Worm (Caenorhabditis elegans): ENCODE measurements around the gene cmk-1.

DNA sequence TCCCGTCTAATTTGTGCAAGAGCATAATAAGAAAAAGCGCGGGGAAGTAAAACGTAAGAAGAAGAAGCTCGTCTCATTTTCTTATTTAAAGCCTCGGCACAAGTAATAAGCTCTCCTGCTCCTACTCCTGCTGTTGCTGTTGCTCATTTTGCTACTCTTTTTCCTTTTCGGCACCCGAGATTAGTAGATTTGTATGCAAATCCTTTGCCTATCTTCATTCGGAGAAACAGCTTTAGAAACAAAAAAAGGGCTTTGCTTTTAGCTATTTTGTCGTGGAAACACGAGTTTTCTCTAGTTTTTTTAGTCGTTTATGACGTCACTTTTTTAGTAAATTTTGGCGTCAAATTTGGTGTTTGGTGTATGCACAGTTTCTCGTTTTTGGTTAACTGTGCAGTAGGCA lies 19.3 kb downstream of the cmk-1 start:
- TF ChIP-seq dve-1 (tag; optimal IDR thresholded peaks at IDR 0.05): no peak
- no peak for TF ChIP-seq eyg-1 (tag; optimal IDR thresholded peaks at IDR 0.05)
- no peak for TF ChIP-seq zip-5 (tag; optimal IDR thresholded peaks at IDR 0.05)
- TF ChIP-seq hlh-13 (GFP tag; optimal IDR thresholded peaks at IDR 0.05): no peak
- no peak for TF ChIP-seq tbx-7 (tag; optimal IDR thresholded peaks at IDR 0.05)
- TF ChIP-seq odd-2 (tag; optimal IDR thresholded peaks at IDR 0.05): no peak
- no peak for TF ChIP-seq pqm-1 (tag; optimal IDR thresholded peaks at IDR 0.05)
- no peak for TF ChIP-seq dmd-4 (tag; optimal IDR thresholded peaks at IDR 0.05; ENCODE audit: borderline replicate concordance)
- TF ChIP-seq elt-2 (tag; optimal IDR thresholded peaks at IDR 0.05): no peak

Data from whole organism, late embryonic.